Worm (Caenorhabditis elegans) whole organism, L3 larva: Measurements from ENCODE around the gene C28D4.8.

Experiments used
- aly-2 ChIP-seq: fragments of 150-350 bp; optimal IDR thresholded peaks from 2 replicates; lab custom pipeline; 2014; ENCODE audit warnings: missing biosample characterization, missing genetic modification characterization
- ceh-82 ChIP-seq: fragments of 150-350 bp; optimal IDR thresholded peaks from 2 replicates; lab custom pipeline; 2014; ENCODE audit warnings: missing biosample characterization, missing genetic modification characterization
- fos-1 ChIP-seq: fragments of 150-350 bp; optimal IDR thresholded peaks from 2 replicates; lab custom pipeline; 2014; ENCODE audit warnings: missing biosample characterization, missing genetic modification characterization
- hmg-11 ChIP-seq: sonication (generic microtip); optimal IDR thresholded peaks from 2 replicates; lab custom pipeline; 2016; ENCODE audit warnings: missing genetic modification characterization, missing compliant biosample characterization
- mml-1 ChIP-seq: fragments of 150-350 bp; sonication (generic microtip); optimal IDR thresholded peaks from 3 replicates; lab custom pipeline; 2014; ENCODE audit warnings: missing biosample characterization, missing genetic modification characterization
- nfya-1 ChIP-seq: sonication (generic microtip); optimal IDR thresholded peaks from 2 replicates; lab custom pipeline; 2017; ENCODE audit warnings: missing genetic modification characterization, mild to moderate bottlenecking, missing compliant biosample characterization, antibody characterized with exemption, moderate library complexity; ENCODE audit not compliant: insufficient read depth
- nhr-11 ChIP-seq: fragments of 150-350 bp; optimal IDR thresholded peaks from 2 replicates; lab custom pipeline; 2014; ENCODE audit warnings: missing biosample characterization, missing genetic modification characterization
- nhr-12 ChIP-seq: fragments of 150-350 bp; optimal IDR thresholded peaks from 2 replicates; lab custom pipeline; 2014; ENCODE audit warnings: missing biosample characterization, missing genetic modification characterization
- nhr-25 ChIP-seq: sonication (generic microtip); optimal IDR thresholded peaks from 2 replicates; lab custom pipeline; 2017; ENCODE audit warnings: missing biosample characterization, missing genetic modification characterization
- unc-62 ChIP-seq: fragments of 150-350 bp; sonication (generic microtip); optimal IDR thresholded peaks from 4 replicates; lab custom pipeline; 2014; ENCODE audit warnings: missing biosample characterization, missing genetic modification reagents, missing genetic modification characterization
- ztf-11 ChIP-seq: fragments of 150-350 bp; optimal IDR thresholded peaks from 2 replicates; lab custom pipeline; 2014; ENCODE audit warnings: missing biosample characterization, missing genetic modification characterization

- TF ChIP-seq nfya-1 (no peak), aly-2 (no peak), unc-62 (GFP tag; lab: Kevin White, UChicago) (no peak), nhr-12 (tag; lab: Kevin White, UChicago) (no peak), hmg-11 (tag; lab: Kevin White, UChicago) (no peak), nhr-11 (tag; lab: Kevin White, UChicago) (no peak), mml-1 (tag; lab: Kevin White, UChicago) (no peak), fos-1 (tag; lab: Kevin White, UChicago) (no peak), ztf-11 (no peak), nhr-25 (tag; lab: Kevin White, UChicago) (no peak), ceh-82 (tag; lab: Kevin White, UChicago) (no peak)
These were observed 13.4 kb downstream of the C28D4.8 start for ce11 chrIV:9734861-9735260.
